Fruit fly (Drosophila melanogaster): ENCODE results near the gene CG12535.

Gene CG12535

DNA sequence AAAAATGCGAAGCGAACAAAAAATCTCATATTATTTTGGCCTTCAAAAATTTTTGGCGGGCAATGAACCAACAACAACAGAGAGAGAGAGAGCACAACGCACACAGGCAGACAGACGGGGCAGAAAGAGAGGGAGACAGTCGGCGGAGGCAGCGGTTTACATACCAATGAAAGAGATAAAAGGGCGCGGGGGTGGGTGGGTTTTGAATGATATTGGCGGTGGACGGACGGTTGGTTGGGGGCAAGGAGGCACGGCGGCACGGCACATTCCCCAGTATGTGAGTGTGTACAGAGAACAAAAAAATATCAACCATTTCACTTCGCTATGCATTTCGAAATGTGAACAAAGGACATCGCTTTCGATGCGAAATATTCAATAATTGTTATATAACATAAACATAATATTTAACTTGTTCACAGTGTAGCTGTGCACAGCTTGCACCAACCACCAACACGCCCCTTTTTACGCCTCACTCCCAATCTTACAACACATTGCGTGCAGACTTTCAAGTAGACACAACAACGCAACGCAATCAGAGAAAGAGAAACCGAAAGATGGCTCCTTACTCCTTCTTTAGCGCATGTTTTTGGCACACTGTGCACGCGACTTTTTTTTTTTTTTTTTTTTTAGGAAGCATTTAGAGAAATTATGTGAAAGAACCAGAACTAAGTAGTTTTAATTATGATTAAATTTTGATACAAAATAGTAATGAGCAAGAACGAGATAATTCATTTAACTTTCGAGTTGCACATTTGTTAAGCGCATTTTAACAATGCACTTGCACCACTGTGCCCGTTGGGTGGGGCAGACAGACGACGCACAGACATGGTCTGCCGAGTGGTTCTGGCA, 40.8 kb downstream of the CG12535 start:
- TF ChIP-seq dsf (GFP tag; optimal IDR thresholded peaks at IDR 0.05; ENCODE audit: borderline replicate concordance): peak; percentile 22
- TF ChIP-seq Myc (optimal IDR thresholded peaks at IDR 0.05): no peak
- TF ChIP-seq CG32264 (GFP tag; optimal IDR thresholded peaks at IDR 0.05): peak; percentile 73
- TF ChIP-seq Hnf4 (GFP tag; optimal IDR thresholded peaks at IDR 0.05): peak; percentile 81
- TF ChIP-seq dmrt93B (GFP tag; optimal IDR thresholded peaks at IDR 0.05): peak; percentile 55
- TF ChIP-seq Hr78 (GFP tag; optimal IDR thresholded peaks at IDR 0.05): no peak
- peak; percentile 70 for TF ChIP-seq Jra (GFP tag; optimal IDR thresholded peaks at IDR 0.05)
- peak; percentile 26 for TF ChIP-seq Dif (GFP tag; optimal IDR thresholded peaks at IDR 0.05; ENCODE audit: partially characterized antibody)
- TF ChIP-seq Vsx2 (GFP tag; optimal IDR thresholded peaks at IDR 0.05; ENCODE audit: partially characterized antibody): no peak
- peak in 1 of 2 experiments; percentile 38 for TF ChIP-seq dl (GFP tag; optimal IDR thresholded peaks at IDR 0.05; ENCODE audit: insufficient read depth in 1 of 2, partially characterized antibody in 2 of 2)
- peak; percentile 78 for TF ChIP-seq Rel (GFP tag; optimal IDR thresholded peaks at IDR 0.05)
- peak; percentile 61 for TF ChIP-seq Rel (tag; optimal IDR thresholded peaks at IDR 0.05)
- no peak for TF ChIP-seq Mio (GFP tag; optimal IDR thresholded peaks at IDR 0.05)
- TF ChIP-seq woc (GFP tag; optimal IDR thresholded peaks at IDR 0.05): peak; percentile 92
- TF ChIP-seq foxo (GFP tag; optimal IDR thresholded peaks at IDR 0.05): peak; percentile 35 to 90
- peak; percentile 84 for TF ChIP-seq rgr (GFP tag; optimal IDR thresholded peaks at IDR 0.05)
- peak; percentile 48 for TF ChIP-seq Sp1 (GFP tag; optimal IDR thresholded peaks at IDR 0.05)
- TF ChIP-seq CG9705 (GFP tag; optimal IDR thresholded peaks at IDR 0.05): peak; percentile 25
- peak; percentile 92 for TF ChIP-seq ey (GFP tag; optimal IDR thresholded peaks at IDR 0.05)
- peak; percentile 87 for TF ChIP-seq br (GFP tag; optimal IDR thresholded peaks at IDR 0.05)
- peak; percentile 27 for TF ChIP-seq Hr83 (GFP tag; optimal IDR thresholded peaks at IDR 0.05; ENCODE audit: poor library complexity, severe bottlenecking)
- TF ChIP-seq Abd-B (GFP tag; optimal IDR thresholded peaks at IDR 0.05): no peak
- peak; percentile 52 for TF ChIP-seq CrebA (GFP tag; optimal IDR thresholded peaks at IDR 0.05; ENCODE audit: borderline replicate concordance)
- TF ChIP-seq N (GFP tag; optimal IDR thresholded peaks at IDR 0.05): no peak
- no peak for TF ChIP-seq sv (GFP tag; optimal IDR thresholded peaks at IDR 0.05)
- peak; percentile 78 for TF ChIP-seq sage (GFP tag; optimal IDR thresholded peaks at IDR 0.05)
- no peak for TF ChIP-seq GATAd (GFP tag; optimal IDR thresholded peaks at IDR 0.05)
- no peak for TF ChIP-seq pan (optimal IDR thresholded peaks at IDR 0.05)
- TF ChIP-seq h (GFP tag; optimal IDR thresholded peaks at IDR 0.05): peak; percentile 87
- peak; percentile 79 for TF ChIP-seq jim (GFP tag; optimal IDR thresholded peaks at IDR 0.05)
- peak; percentile 59 for TF ChIP-seq HLH106 (tag; optimal IDR thresholded peaks at IDR 0.05)
- TF ChIP-seq brk (GFP tag; optimal IDR thresholded peaks at IDR 0.05): peak; percentile 77
- no peak for TF ChIP-seq lola (GFP tag; optimal IDR thresholded peaks at IDR 0.05)
- TF ChIP-seq OdsH (GFP tag; optimal IDR thresholded peaks at IDR 0.05): peak; percentile 83
- no peak for TF ChIP-seq usp (GFP tag; optimal IDR thresholded peaks at IDR 0.05)
- peak; percentile 77 for TF ChIP-seq psq (GFP tag; optimal IDR thresholded peaks at IDR 0.05)
- no peak for TF ChIP-seq Dfd (GFP tag; optimal IDR thresholded peaks at IDR 0.05)
- TF ChIP-seq fru (GFP tag; optimal IDR thresholded peaks at IDR 0.05): peak; percentile 93
- TF ChIP-seq tai (GFP tag; optimal IDR thresholded peaks at IDR 0.05): no peak

DNA sequence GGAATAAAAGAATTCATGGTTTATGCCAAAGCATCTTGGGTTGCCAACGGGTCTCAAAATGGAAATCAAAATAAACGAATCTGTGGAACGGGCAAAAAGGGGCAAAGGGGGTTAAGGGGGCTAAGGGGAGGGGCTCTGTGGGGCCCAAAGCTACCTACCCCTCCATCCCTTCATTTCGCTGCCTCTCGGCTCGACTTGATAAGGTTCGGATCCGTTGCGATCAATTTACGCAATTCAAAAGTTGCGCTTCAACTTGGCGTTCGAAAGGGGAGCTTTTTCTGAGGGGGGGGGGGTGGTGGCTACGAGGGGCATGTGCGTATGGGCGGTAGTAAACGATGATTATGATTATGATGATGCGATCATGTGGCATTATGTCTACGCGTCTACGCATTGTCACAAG, 43.3 kb downstream of the CG12535 start:
- TF ChIP-seq jim (GFP tag; optimal IDR thresholded peaks at IDR 0.05): no peak
- TF ChIP-seq Dfd (GFP tag; optimal IDR thresholded peaks at IDR 0.05): no peak
- TF ChIP-seq dmrt93B (GFP tag; optimal IDR thresholded peaks at IDR 0.05): no peak
- no peak for TF ChIP-seq CrebA (GFP tag; optimal IDR thresholded peaks at IDR 0.05; ENCODE audit: borderline replicate concordance)
- TF ChIP-seq tai (GFP tag; optimal IDR thresholded peaks at IDR 0.05): no peak
- TF ChIP-seq woc (GFP tag; optimal IDR thresholded peaks at IDR 0.05): no peak
- TF ChIP-seq dl (GFP tag; optimal IDR thresholded peaks at IDR 0.05; ENCODE audit: insufficient read depth in 1 of 2, partially characterized antibody in 2 of 2): no peak
- TF ChIP-seq h (GFP tag; optimal IDR thresholded peaks at IDR 0.05): no peak
- no peak for TF ChIP-seq lola (GFP tag; optimal IDR thresholded peaks at IDR 0.05)
- TF ChIP-seq Rel (GFP tag; optimal IDR thresholded peaks at IDR 0.05): no peak
- no peak for TF ChIP-seq Rel (tag; optimal IDR thresholded peaks at IDR 0.05)
- TF ChIP-seq usp (GFP tag; optimal IDR thresholded peaks at IDR 0.05): no peak
- no peak for TF ChIP-seq fru (GFP tag; optimal IDR thresholded peaks at IDR 0.05)
- no peak for TF ChIP-seq N (GFP tag; optimal IDR thresholded peaks at IDR 0.05)
- TF ChIP-seq sv (GFP tag; optimal IDR thresholded peaks at IDR 0.05): no peak
- no peak for TF ChIP-seq ey (GFP tag; optimal IDR thresholded peaks at IDR 0.05)
